Worm (Caenorhabditis elegans) whole organism, L3 larva: ENCODE measurements around the gene T12A7.2.

Experiments
- elt-3 ChIP-seq, 3 experiments: fragments of 150-350 bp in 1 of 3; sonication (generic microtip) in 2 of 3; optimal IDR thresholded peaks; 2 replicates in 2 of 3; 4 replicates in 1 of 3; lab custom pipeline; 2014 to 2017; ENCODE audit warnings: missing biosample characterization in 3 of 3, missing genetic modification characterization in 3 of 3
- lin-39 ChIP-seq: fragments of 150-350 bp; optimal IDR thresholded peaks from 2 replicates; lab custom pipeline; 2018; ENCODE audit warnings: missing biosample characterization, missing genetic modification reagents, missing genetic modification characterization
- tbx-2 ChIP-seq: sonication (generic microtip); optimal IDR thresholded peaks from 2 replicates; lab custom pipeline; 2016; ENCODE audit warnings: mild to moderate bottlenecking, missing genetic modification characterization, missing compliant biosample characterization
- unc-62 ChIP-seq: fragments of 150-350 bp; sonication (generic microtip); optimal IDR thresholded peaks from 4 replicates; lab custom pipeline; 2014; ENCODE audit warnings: missing biosample characterization, missing genetic modification reagents, missing genetic modification characterization

DNA sequence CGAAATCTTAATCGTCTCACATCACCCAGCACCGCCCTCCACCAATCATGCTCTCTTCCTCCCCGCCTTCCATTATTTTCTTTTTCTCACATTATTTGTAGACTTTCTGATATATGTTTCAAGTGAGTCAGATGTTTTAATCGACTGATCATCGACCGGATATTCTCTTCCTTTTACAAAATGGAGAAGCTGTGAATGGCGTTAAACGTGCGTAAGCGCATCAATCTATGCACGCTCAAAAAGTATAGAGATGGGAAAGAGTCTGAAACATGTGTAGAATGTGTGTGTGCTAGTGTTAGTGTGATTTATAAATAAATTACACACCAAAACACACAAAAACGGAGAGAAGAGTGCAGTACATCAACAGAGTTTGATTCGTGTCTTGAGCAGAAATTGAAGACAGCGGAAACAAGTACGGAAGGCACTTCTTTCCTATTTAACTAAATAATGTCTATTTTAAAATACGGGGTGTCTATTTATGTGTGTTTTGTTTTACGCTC lies 16.1 kb upstream of the T12A7.2 start:
- no peak for TF ChIP-seq unc-62 (GFP tag; lab: Kevin White, UChicago)
- TF ChIP-seq elt-3 (tag; optimal IDR thresholded peaks at IDR 0.05; lab: Kevin White, UChicago): no peak
- no peak for TF ChIP-seq tbx-2 (tag; lab: Kevin White, UChicago)
- TF ChIP-seq lin-39: no peak
